Fruit fly (Drosophila melanogaster): ENCODE measurements around the gene Npc2d.

Npc2d gene

DNA sequence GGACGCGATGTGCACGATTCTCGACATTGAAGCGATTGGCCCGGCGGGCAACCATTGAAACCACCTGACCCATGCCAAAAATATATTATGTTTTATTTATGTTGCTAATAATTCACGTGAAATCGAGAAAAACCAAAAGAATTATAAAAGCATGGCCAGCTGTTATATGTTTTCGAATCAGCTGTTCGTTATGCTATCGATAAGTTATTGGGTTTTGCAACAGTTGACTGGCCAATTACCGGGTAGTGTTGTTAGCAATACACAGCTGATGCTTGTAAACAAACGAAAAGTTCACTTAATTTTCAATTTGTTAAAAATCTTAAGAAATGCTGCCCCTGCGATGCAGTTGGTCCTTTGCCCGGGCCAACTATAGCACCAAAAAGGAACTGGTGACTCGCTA is 10.5 kb downstream of the Npc2d start, which contains the start of the genes CG11722 and mtTFB2 (continued):
- TF ChIP-seq Sin3A (optimal IDR thresholded peaks at IDR 0.05) (no peak), TFAM (GFP tag; optimal IDR thresholded peaks at IDR 0.05) (no peak), Xbp1 (GFP tag; optimal IDR thresholded peaks at IDR 0.05) (no peak), nerfin-1 (tag; optimal IDR thresholded peaks at IDR 0.05) (no peak), trem (tag; optimal IDR thresholded peaks at IDR 0.05) (peak; percentile 10), CG14710 (tag; optimal IDR thresholded peaks at IDR 0.05) (peak; percentile 14), phol (tag; optimal IDR thresholded peaks at IDR 0.05) (no peak), HLH3B (GFP tag; IDR thresholded peaks at IDR 0.05) (no peak), amos (GFP tag; IDR thresholded peaks at IDR 0.05; ENCODE audit: partially characterized antibody) (peak; percentile 52; the same call in 1 of the 2 replicates), ken (GFP tag; IDR thresholded peaks at IDR 0.05) (no peak), sens (GFP tag) (peak; percentile 36), crol (GFP tag; IDR thresholded peaks at IDR 0.05) (no peak), sr (GFP tag; IDR thresholded peaks at IDR 0.05) (no peak), HmgZ (tag; optimal IDR thresholded peaks at IDR 0.05) (no peak), chm (GFP tag; IDR thresholded peaks at IDR 0.05) (peak; percentile 18; the same call in 1 of the 2 replicates), onecut (GFP tag; IDR thresholded peaks at IDR 0.05) (peak; percentile 72; the same call in 1 of the 2 replicates), insv (GFP tag; optimal IDR thresholded peaks at IDR 0.05) (no peak), Dp (GFP tag; optimal IDR thresholded peaks at IDR 0.05) (peak; percentile 29), CG1832 (GFP tag; optimal IDR thresholded peaks at IDR 0.05) (no peak), zf30C (GFP tag; optimal IDR thresholded peaks at IDR 0.05) (no peak), sisA (GFP tag; IDR thresholded peaks at IDR 0.05) (no peak), CG7745 (tag; optimal IDR thresholded peaks at IDR 0.05) (no peak), grn (GFP tag; optimal IDR thresholded peaks at IDR 0.05) (no peak), bab2 (GFP tag; optimal IDR thresholded peaks at IDR 0.05) (no peak), Fer2 (tag; optimal IDR thresholded peaks at IDR 0.05) (no peak), lab (GFP tag; optimal IDR thresholded peaks at IDR 0.05) (no peak), Trl (optimal IDR thresholded peaks at IDR 0.05) (no peak), Trl (GFP tag; optimal IDR thresholded peaks at IDR 0.05) (no peak), CG15269 (tag; optimal IDR thresholded peaks at IDR 0.05) (no peak), CG1603 (tag; optimal IDR thresholded peaks at IDR 0.05) (peak; percentile 21), pita (GFP tag; optimal IDR thresholded peaks at IDR 0.05) (no peak), CG18764 (GFP tag; optimal IDR thresholded peaks at IDR 0.05) (no peak), sug (tag; optimal IDR thresholded peaks at IDR 0.05) (no peak), lmd (GFP tag; IDR thresholded peaks at IDR 0.05) (no peak), Hand (GFP tag; optimal IDR thresholded peaks at IDR 0.05) (no peak), grau (tag; optimal IDR thresholded peaks at IDR 0.05) (no peak), zfh2 (GFP tag; optimal IDR thresholded peaks at IDR 0.05) (no peak), ems (GFP tag; optimal IDR thresholded peaks at IDR 0.05) (no peak), nerfin-2 (GFP tag; IDR thresholded peaks at IDR 0.05; ENCODE audit: partially characterized antibody) (peak; percentile 48; the same call in 1 of the 2 replicates), exex (tag; optimal IDR thresholded peaks at IDR 0.05) (peak; percentile 63), Bgb (GFP tag; IDR thresholded peaks at IDR 0.05; ENCODE audit: partially characterized antibody) (peak; percentile 41; the same call in 1 of the 2 replicates), Med (GFP tag) (peak; percentile 29), CG11398 (GFP tag; optimal IDR thresholded peaks at IDR 0.05) (no peak), H15 (GFP tag; IDR thresholded peaks at IDR 0.05) (no peak), dpn (GFP tag; optimal IDR thresholded peaks at IDR 0.05) (no peak), lov (optimal IDR thresholded peaks at IDR 0.05) (no peak), lov (GFP tag; IDR thresholded peaks at IDR 0.05) (no peak), CG2116 (GFP tag; optimal IDR thresholded peaks at IDR 0.05) (peak; percentile 50), CG6765 (GFP tag; optimal IDR thresholded peaks at IDR 0.05) (no peak), BtbVII (GFP tag; optimal IDR thresholded peaks at IDR 0.05) (no peak), yki (optimal IDR thresholded peaks at IDR 0.05) (no peak), Dll (GFP tag; IDR thresholded peaks at IDR 0.05; ENCODE audit: partially characterized antibody) (peak; percentile 72), CG17802 (tag; optimal IDR thresholded peaks at IDR 0.05) (no peak)
